Worm (Caenorhabditis elegans): ENCODE data around the gene C53D6.11.

- TF ChIP-seq tbx-11 (GFP tag; IDR thresholded peaks at IDR 0.05) (no peak), ama-1 (optimal IDR thresholded peaks at IDR 0.05) (no peak), ceh-36 (tag; optimal IDR thresholded peaks at IDR 0.05) (no peak), tbx-37 (GFP tag; conservative IDR thresholded peaks at IDR 0.05) (no peak), ets-7 (tag; optimal IDR thresholded peaks at IDR 0.05) (no peak), hmg-4 (GFP tag; optimal IDR thresholded peaks at IDR 0.05) (no peak), pes-1 (GFP tag; IDR thresholded peaks at IDR 0.05) (no peak)
Measured at ce11 chrIV:9032550-9032949, 22.2 kb downstream of the C53D6.11 start, which contains the start of gene C53D6.6.

All from whole organism, early embryonic.